Fruit fly (Drosophila melanogaster) whole organism, embryonic: ENCODE data around the gene CG4953.
A peak's percentile ranks its signal among the peaks of the same experiment; 100 is the strongest.

ENCODE experiments used
- Asciz ChIP-seq: fragments of 200-800 bp; sonication (Bioruptor generic); optimal IDR thresholded peaks from 2 replicates; lab custom pipeline; 2017; ENCODE audit warnings: missing biosample characterization, mild to moderate bottlenecking, missing genetic modification characterization, missing genetic modification reagents
- B-H1 ChIP-seq: fragments of 200-800 bp; sonication (Bioruptor generic); IDR thresholded peaks from 3 replicates; pipeline ENCODE4 v1.3.6; 2022; ENCODE audit warnings: missing biosample characterization, missing genetic modification characterization
- CG10321 ChIP-seq: fragments of 200-800 bp; sonication (Bioruptor generic); IDR thresholded peaks from 2 replicates; pipeline ENCODE4 v1.3.6; 2022; ENCODE audit warnings: missing biosample characterization, missing genetic modification characterization
- CG10366 ChIP-seq: fragments of 200-800 bp; sonication (Bioruptor generic); IDR thresholded peaks from 2 replicates; pipeline ENCODE4 v1.3.6; 2022; ENCODE audit warnings: missing biosample characterization, missing genetic modification characterization
- CG10654 ChIP-seq: fragments of 200-800 bp; sonication (Bioruptor generic); optimal IDR thresholded peaks from 2 replicates; lab custom pipeline; 2016; ENCODE audit warnings: missing biosample characterization, missing genetic modification characterization
- CG11398 ChIP-seq: fragments of 200-800 bp; sonication (Bioruptor generic); optimal IDR thresholded peaks from 2 replicates; lab custom pipeline; 2016; ENCODE audit warnings: missing biosample characterization, missing genetic modification characterization
- CG12104 ChIP-seq: fragments of 200-800 bp; sonication (Bioruptor generic); optimal IDR thresholded peaks from 3 replicates; lab custom pipeline; 2016; ENCODE audit warnings: missing biosample characterization, missing genetic modification characterization
- CG1647 ChIP-seq: fragments of 200-800 bp; sonication (Bioruptor generic); optimal IDR thresholded peaks from 3 replicates; lab custom pipeline; 2016; ENCODE audit warnings: missing biosample characterization, missing genetic modification characterization
- CG16779 ChIP-seq: fragments of 200-800 bp; sonication (Bioruptor generic); IDR thresholded peaks from 2 replicates; pipeline ENCODE4 v1.3.6; 2022; ENCODE audit warnings: missing biosample characterization, missing genetic modification characterization
- CG2120 ChIP-seq: fragments of 200-800 bp; sonication (Bioruptor generic); optimal IDR thresholded peaks from 3 replicates; lab custom pipeline; 2016; ENCODE audit warnings: missing biosample characterization, missing genetic modification characterization
- CG2712 ChIP-seq: fragments of 200-800 bp; optimal IDR thresholded peaks from 3 replicates; lab custom pipeline; 2019; ENCODE audit warnings: missing biosample characterization, mild to moderate bottlenecking, missing genetic modification characterization, moderate library complexity
- CG3065 ChIP-seq: fragments of 200-800 bp; sonication (Bioruptor generic); optimal IDR thresholded peaks from 2 replicates; lab custom pipeline; 2016; ENCODE audit warnings: missing biosample characterization, missing genetic modification characterization
- CG3281 ChIP-seq: fragments of 200-800 bp; sonication (Bioruptor generic); optimal IDR thresholded peaks from 3 replicates; lab custom pipeline; 2017; ENCODE audit warnings: missing biosample characterization, mild to moderate bottlenecking, missing genetic modification characterization
- CG4424 ChIP-seq: fragments of 200-800 bp; sonication (Bioruptor generic); optimal IDR thresholded peaks from 3 replicates; lab custom pipeline; 2016; ENCODE audit warnings: missing biosample characterization, missing genetic modification characterization
- CG6765 ChIP-seq: fragments of 200-800 bp; sonication (Bioruptor generic); optimal IDR thresholded peaks from 3 replicates; lab custom pipeline; 2017; ENCODE audit warnings: missing biosample characterization, mild to moderate bottlenecking, missing genetic modification characterization
- CG7987 ChIP-seq: fragments of 200-800 bp; sonication (Bioruptor generic); optimal IDR thresholded peaks from 2 replicates; lab custom pipeline; 2018; ENCODE audit warnings: missing biosample characterization, mild to moderate bottlenecking, missing genetic modification characterization, moderate library complexity
- Camta ChIP-seq: fragments of 200-800 bp; sonication (Bioruptor generic); optimal IDR thresholded peaks from 2 replicates; lab custom pipeline; 2016; ENCODE audit warnings: missing biosample characterization, missing genetic modification characterization
- D19B ChIP-seq: fragments of 200-800 bp; sonication (Bioruptor generic); optimal IDR thresholded peaks from 2 replicates; lab custom pipeline; 2017; ENCODE audit warnings: missing biosample characterization, mild to moderate bottlenecking, missing genetic modification characterization
- Dfd ChIP-seq, 2 experiments: fragments of >200 bp; optimal IDR thresholded peaks; 2 replicates each; lab custom pipeline; 2017; ENCODE audit warnings: missing biosample characterization in 2 of 2, missing genetic modification characterization in 2 of 2
- Dp ChIP-seq: fragments of 200-800 bp; sonication (Bioruptor generic); optimal IDR thresholded peaks from 2 replicates; lab custom pipeline; 2018; ENCODE audit warnings: missing biosample characterization, mild to moderate bottlenecking, missing genetic modification characterization, moderate library complexity
- Drgx ChIP-seq: fragments of 200-800 bp; sonication (Bioruptor generic); IDR thresholded peaks from 2 replicates; pipeline ENCODE4 v1.3.6; 2022; ENCODE audit warnings: missing biosample characterization, missing genetic modification characterization
- Fer2 ChIP-seq: fragments of 200-800 bp; sonication (Bioruptor generic); optimal IDR thresholded peaks from 2 replicates; lab custom pipeline; 2018; ENCODE audit warnings: missing biosample characterization, mild to moderate bottlenecking, missing genetic modification characterization, moderate library complexity
- HHEX ChIP-seq: fragments of 200-800 bp; sonication (Bioruptor generic); optimal IDR thresholded peaks from 3 replicates; lab custom pipeline; 2017; ENCODE audit warnings: missing biosample characterization, mild to moderate bottlenecking, missing genetic modification characterization, missing genetic modification reagents
- Hmr ChIP-seq: fragments of 200-800 bp; sonication (Bioruptor generic); optimal IDR thresholded peaks from 3 replicates; lab custom pipeline; 2017; ENCODE audit warnings: mild to moderate bottlenecking, missing biosample characterization, missing genetic modification reagents, missing genetic modification characterization
- Hr51 ChIP-seq, 2 experiments: fragments of 200-800 bp; sonication (Bioruptor generic); optimal IDR thresholded peaks; 2 replicates in 1 of 2; 3 replicates in 1 of 2; lab custom pipeline; 2016 to 2018; ENCODE audit warnings: missing biosample characterization in 2 of 2, missing genetic modification characterization in 2 of 2, mild to moderate bottlenecking in 1 of 2, moderate library complexity in 1 of 2
- Mad ChIP-seq: fragments of 200-800 bp; sonication (Bioruptor generic); optimal IDR thresholded peaks from 2 replicates; lab custom pipeline; 2016; ENCODE audit warnings: missing biosample characterization, missing genetic modification characterization
- Meics ChIP-seq: fragments of 200-800 bp; sonication (Bioruptor generic); optimal IDR thresholded peaks from 2 replicates; lab custom pipeline; 2017; ENCODE audit warnings: missing biosample characterization, mild to moderate bottlenecking, missing genetic modification characterization
- Nf-YB ChIP-seq: fragments of 200-800 bp; sonication (Bioruptor generic); optimal IDR thresholded peaks from 3 replicates; lab custom pipeline; 2019; ENCODE audit warnings: missing biosample characterization, mild to moderate bottlenecking, missing genetic modification characterization, moderate library complexity
- Sin3A ChIP-seq: fragments of >200 bp; optimal IDR thresholded peaks from 2 replicates; lab custom pipeline; 2018
- Ssrp ChIP-seq: fragments of 200-800 bp; sonication (Bioruptor generic); optimal IDR thresholded peaks from 2 replicates; lab custom pipeline; 2018; ENCODE audit warnings: missing biosample characterization, mild to moderate bottlenecking, missing genetic modification characterization, moderate library complexity
- Trl ChIP-seq, 3 experiments: fragments of >200 bp in 2 of 3; fragments of 200-800 bp in 1 of 3; sonication (Bioruptor generic) in 1 of 3; optimal IDR thresholded peaks; 2 replicates in 1 of 3; 3 replicates in 2 of 3; lab custom pipeline; 2016 to 2017; ENCODE audit warnings: missing biosample characterization in 1 of 3, missing genetic modification characterization in 1 of 3
- Xbp1 ChIP-seq: fragments of 200-800 bp; sonication (Bioruptor generic); optimal IDR thresholded peaks from 3 replicates; lab custom pipeline; 2016; ENCODE audit warnings: missing biosample characterization, mild to moderate bottlenecking, missing genetic modification characterization
- ac ChIP-seq: fragments of 200-800 bp; sonication (Bioruptor generic); optimal IDR thresholded peaks from 3 replicates; lab custom pipeline; 2017; ENCODE audit warnings: missing biosample characterization, mild to moderate bottlenecking, missing genetic modification characterization
- ato ChIP-seq: fragments of 200-800 bp; sonication (Bioruptor generic); IDR thresholded peaks from 2 replicates; pipeline ENCODE4 v1.3.6; 2022; ENCODE audit warnings: missing biosample characterization, missing genetic modification characterization; ENCODE audit not compliant: partially characterized antibody
- bcd ChIP-seq: fragments of 200-800 bp; sonication (Bioruptor generic); optimal IDR thresholded peaks from 2 replicates; lab custom pipeline; 2017; ENCODE audit warnings: missing biosample characterization, mild to moderate bottlenecking, missing genetic modification characterization
- cad ChIP-seq: fragments of >200 bp; optimal IDR thresholded peaks from 2 replicates; lab custom pipeline; 2017; ENCODE audit warnings: missing biosample characterization, missing genetic modification characterization
- chm ChIP-seq: fragments of 200-800 bp; sonication (Bioruptor generic); IDR thresholded peaks from 2 replicates; pipeline ENCODE4 v1.3.6; 2022; ENCODE audit warnings: missing biosample characterization, missing genetic modification characterization
- ci ChIP-seq: fragments of 200-800 bp; sonication (Bioruptor generic); IDR thresholded peaks from 3 replicates; pipeline ENCODE4 v1.3.6; 2022; ENCODE audit warnings: missing biosample characterization, missing genetic modification characterization
- da ChIP-seq: fragments of 200-800 bp; sonication (Bioruptor generic); optimal IDR thresholded peaks from 2 replicates; lab custom pipeline; 2016; ENCODE audit warnings: missing biosample characterization, missing genetic modification characterization
- dati ChIP-seq: fragments of 200-800 bp; sonication (Bioruptor generic); IDR thresholded peaks from 2 replicates; pipeline ENCODE4 v1.3.6; 2022; ENCODE audit warnings: missing biosample characterization, missing genetic modification characterization
- en ChIP-seq: fragments of 200-800 bp; sonication (Bioruptor generic); optimal IDR thresholded peaks from 2 replicates; lab custom pipeline; 2016; ENCODE audit warnings: missing biosample characterization, missing genetic modification characterization
- fru ChIP-seq: fragments of >200 bp; optimal IDR thresholded peaks from 2 replicates; lab custom pipeline; 2017
- jing ChIP-seq: fragments of 200-800 bp; sonication (Bioruptor generic); optimal IDR thresholded peaks from 2 replicates; lab custom pipeline; 2018; ENCODE audit warnings: missing biosample characterization, mild to moderate bottlenecking, missing genetic modification characterization
- mam ChIP-seq: fragments of 200-800 bp; sonication (Bioruptor generic); optimal IDR thresholded peaks from 3 replicates; lab custom pipeline; 2016; ENCODE audit warnings: missing biosample characterization, missing genetic modification characterization
- nerfin-1 ChIP-seq: fragments of 200-800 bp; sonication (Bioruptor generic); optimal IDR thresholded peaks from 3 replicates; lab custom pipeline; 2019; ENCODE audit warnings: missing biosample characterization, mild to moderate bottlenecking, missing genetic modification characterization, moderate library complexity
- sc ChIP-seq, 3 experiments: fragments of >200 bp in 2 of 3; fragments of 200-800 bp in 1 of 3; sonication (Bioruptor generic) in 1 of 3; optimal IDR thresholded peaks; 2 replicates in 2 of 3; 3 replicates in 1 of 3; lab custom pipeline; 2017; ENCODE audit warnings: mild to moderate bottlenecking in 1 of 3, missing biosample characterization in 1 of 3, missing genetic modification characterization in 1 of 3, missing genetic modification reagents in 1 of 3
- sisA ChIP-seq: fragments of 200-800 bp; sonication (Bioruptor generic); IDR thresholded peaks from 2 replicates; pipeline ENCODE4 v1.3.6; 2022; ENCODE audit warnings: missing biosample characterization, missing genetic modification characterization
- tgo ChIP-seq: fragments of 200-800 bp; sonication (Bioruptor generic); IDR thresholded peaks from 3 replicates; pipeline ENCODE4 v1.3.6; 2022; ENCODE audit warnings: missing biosample characterization, missing genetic modification characterization
- tll ChIP-seq, 2 experiments: fragments of 200-800 bp in 1 of 2; fragments of >200 bp in 1 of 2; sonication (Bioruptor generic) in 1 of 2; optimal IDR thresholded peaks; 2 replicates each; lab custom pipeline; 2017 to 2019; ENCODE audit warnings: missing biosample characterization in 2 of 2, missing genetic modification characterization in 2 of 2, mild to moderate bottlenecking in 1 of 2, moderate library complexity in 1 of 2
- yki ChIP-seq: fragments of >200 bp; optimal IDR thresholded peaks from 3 replicates; lab custom pipeline; 2018
- zen ChIP-seq: fragments of 200-800 bp; sonication (Bioruptor generic); optimal IDR thresholded peaks from 3 replicates; lab custom pipeline; 2018; ENCODE audit warnings: missing biosample characterization, mild to moderate bottlenecking, missing genetic modification characterization, moderate library complexity

The CG4953 gene

DNA sequence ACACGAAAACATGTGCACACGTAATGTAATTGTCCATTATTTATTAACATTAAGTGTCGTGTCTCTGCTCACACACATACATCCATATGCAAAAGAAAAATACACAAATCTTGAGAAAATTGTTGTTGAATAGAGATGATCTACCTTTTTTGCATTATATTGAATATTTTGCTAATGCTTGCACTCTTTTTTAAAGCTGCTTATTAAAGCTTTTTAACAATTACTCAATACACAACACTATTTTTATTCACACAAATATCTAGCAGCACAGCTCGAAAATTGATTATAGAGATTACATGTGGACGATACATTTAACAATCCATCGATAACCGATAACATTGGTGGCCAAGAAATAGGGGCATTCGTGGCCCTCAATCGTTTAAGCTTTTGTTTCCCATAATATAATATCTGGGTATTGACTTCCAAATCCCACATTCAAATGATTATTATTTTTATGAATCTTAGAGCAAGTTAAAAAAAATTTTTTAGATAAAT, 25.6 kb downstream of the CG4953 start, which contains the start of gene Ufd4 (continued):
- TF ChIP-seq en (GFP tag; lab: Kevin White, UChicago) (no peak), CG10654 (GFP tag; lab: Kevin White, UChicago) (peak; percentile 27), sc (optimal IDR thresholded peaks at IDR 0.05; lab: Kevin White, UChicago) (no peak), sc (GFP tag; optimal IDR thresholded peaks at IDR 0.05; lab: Kevin White, UChicago) (no peak), Mad (peak; percentile 13), Fer2 (tag; lab: Kevin White, UChicago) (no peak), sisA (GFP tag; lab: Robert Waterston, UW) (no peak), CG16779 (no peak), Ssrp (tag; lab: Kevin White, UChicago) (peak; percentile 68), nerfin-1 (no peak), ac (GFP tag; lab: Kevin White, UChicago) (no peak), Hmr (GFP tag; lab: Kevin White, UChicago) (no peak), CG10321 (GFP tag; lab: Robert Waterston, UW) (no peak), tll (GFP tag; optimal IDR thresholded peaks at IDR 0.05; lab: Kevin White, UChicago) (no peak), B-H1 (peak; percentile 46; the same call in 1 of the 3 replicates), Drgx (no peak), CG10366 (GFP tag; lab: Robert Waterston, UW) (no peak), Nf-YB (GFP tag; lab: Kevin White, UChicago) (peak; percentile 51), D19B (GFP tag; lab: Kevin White, UChicago) (no peak), Xbp1 (peak; percentile 76), CG1647 (GFP tag; lab: Kevin White, UChicago) (peak; percentile 56), CG6765 (GFP tag; lab: Kevin White, UChicago) (peak; percentile 57), Sin3A (lab: Kevin White, UChicago) (no peak), dati (GFP tag; lab: Robert Waterston, UW) (no peak), CG2120 (GFP tag; lab: Kevin White, UChicago) (peak; percentile 79), jing (no peak), zen (tag; lab: Kevin White, UChicago) (no peak), CG2712 (peak; percentile 86), mam (GFP tag; lab: Kevin White, UChicago) (peak; percentile 62), CG12104 (GFP tag; lab: Kevin White, UChicago) (peak; percentile 61), cad (GFP tag; lab: Kevin White, UChicago) (no peak), Asciz (no peak), ato (no peak; the same call in 1 of the 2 replicates), CG3065 (no peak), Meics (GFP tag; lab: Kevin White, UChicago) (no peak), Camta (GFP tag; lab: Kevin White, UChicago) (peak; percentile 68), Trl (optimal IDR thresholded peaks at IDR 0.05; lab: Kevin White, UChicago) (no peak), Trl (GFP tag; optimal IDR thresholded peaks at IDR 0.05; lab: Kevin White, UChicago) (peak; percentile 69), bcd (GFP tag; lab: Kevin White, UChicago) (no peak), da (GFP tag; lab: Kevin White, UChicago) (no peak), HHEX (GFP tag; lab: Kevin White, UChicago) (no peak), yki (lab: Kevin White, UChicago) (no peak), ci (GFP tag; lab: Robert Waterston, UW) (no peak; the same call in 2 of the 3 replicates), CG7987 (peak; percentile 43), Dfd (GFP tag; optimal IDR thresholded peaks at IDR 0.05; lab: Kevin White, UChicago) (no peak), fru (lab: Kevin White, UChicago) (no peak), CG3281 (GFP tag; lab: Kevin White, UChicago) (no peak), tgo (no peak), chm (GFP tag; lab: Robert Waterston, UW) (no peak), CG4424 (peak; percentile 74), Hr51 (GFP tag; optimal IDR thresholded peaks at IDR 0.05; lab: Kevin White, UChicago) (peak in 1 of 2 experiments; percentile 56), Dp (GFP tag; lab: Kevin White, UChicago) (peak; percentile 16), CG11398 (GFP tag; lab: Kevin White, UChicago) (peak; percentile 57)
